Fruit fly (Drosophila melanogaster) whole organism, prepupa: ENCODE data around the gene CG4328.

ENCODE experiments used
- Blimp-1 ChIP-seq: fragments of 200-800 bp; sonication (Bioruptor generic); optimal IDR thresholded peaks from 3 replicates; lab custom pipeline; 2017; ENCODE audit warnings: missing biosample characterization, missing genetic modification characterization, mild to moderate bottlenecking, moderate library complexity, missing genetic modification reagents
- CG10631 ChIP-seq: fragments of 200-800 bp; sonication (Bioruptor generic); optimal IDR thresholded peaks from 2 replicates; lab custom pipeline; 2016; ENCODE audit warnings: missing biosample characterization, missing genetic modification characterization
- CG10669 ChIP-seq: fragments of 200-800 bp; sonication (Bioruptor generic); optimal IDR thresholded peaks from 3 replicates; lab custom pipeline; 2018; ENCODE audit warnings: missing biosample characterization, mild to moderate bottlenecking, missing genetic modification characterization, moderate library complexity
- CG11294 ChIP-seq: fragments of 200-800 bp; sonication (Bioruptor generic); IDR thresholded peaks from 2 replicates; pipeline ENCODE4 v1.3.6; 2022; ENCODE audit warnings: missing biosample characterization, missing genetic modification characterization
- CG11762 ChIP-seq: fragments of 200-800 bp; sonication (Bioruptor generic); optimal IDR thresholded peaks from 3 replicates; lab custom pipeline; 2016; ENCODE audit warnings: missing biosample characterization, missing genetic modification characterization; ENCODE audit not compliant: insufficient read depth
- CG1621 ChIP-seq: fragments of 200-800 bp; sonication (Bioruptor generic); optimal IDR thresholded peaks from 3 replicates; lab custom pipeline; 2018; ENCODE audit warnings: missing biosample characterization, mild to moderate bottlenecking, missing genetic modification characterization
- CG16779 ChIP-seq: fragments of 200-800 bp; sonication (Bioruptor generic); optimal IDR thresholded peaks from 3 replicates; lab custom pipeline; 2017; ENCODE audit warnings: missing biosample characterization, mild to moderate bottlenecking, missing genetic modification characterization
- CG3032 ChIP-seq: fragments of 200-800 bp; optimal IDR thresholded peaks from 2 replicates; lab custom pipeline; 2019; ENCODE audit warnings: missing biosample characterization, mild to moderate bottlenecking, missing genetic modification characterization, moderate library complexity
- CG31627 ChIP-seq: fragments of 200-800 bp; sonication (Bioruptor generic); optimal IDR thresholded peaks from 3 replicates; lab custom pipeline; 2016; ENCODE audit warnings: missing biosample characterization, missing genetic modification characterization
- CG32006 ChIP-seq: fragments of 200-800 bp; sonication (Bioruptor generic); optimal IDR thresholded peaks from 3 replicates; lab custom pipeline; 2017; ENCODE audit warnings: missing biosample characterization, mild to moderate bottlenecking, missing genetic modification characterization
- CG34406 ChIP-seq: fragments of 200-800 bp; sonication (Bioruptor generic); optimal IDR thresholded peaks from 3 replicates; lab custom pipeline; 2016; ENCODE audit warnings: missing biosample characterization, missing genetic modification characterization
- CG3919 ChIP-seq: fragments of 200-800 bp; sonication (Bioruptor generic); optimal IDR thresholded peaks from 3 replicates; lab custom pipeline; 2016; ENCODE audit warnings: missing biosample characterization, missing genetic modification characterization
- CG4318 ChIP-seq: fragments of 200-800 bp; sonication (Bioruptor generic); optimal IDR thresholded peaks from 3 replicates; lab custom pipeline; 2017; ENCODE audit warnings: missing biosample characterization, mild to moderate bottlenecking, missing genetic modification characterization
- CG6163 ChIP-seq: fragments of 200-800 bp; sonication (Bioruptor generic); IDR thresholded peaks from 3 replicates; pipeline ENCODE4 v1.3.6; 2022; ENCODE audit warnings: missing biosample characterization, missing genetic modification characterization
- CG6276 ChIP-seq: fragments of 200-800 bp; sonication (Bioruptor generic); optimal IDR thresholded peaks from 2 replicates; lab custom pipeline; 2017; ENCODE audit warnings: missing biosample characterization, mild to moderate bottlenecking, missing genetic modification characterization
- CG6792 ChIP-seq: fragments of 200-800 bp; sonication (Bioruptor generic); optimal IDR thresholded peaks from 3 replicates; lab custom pipeline; 2016; ENCODE audit warnings: missing biosample characterization, missing genetic modification characterization
- CG6854 ChIP-seq: fragments of 200-800 bp; sonication (Bioruptor generic); optimal IDR thresholded peaks from 2 replicates; lab custom pipeline; 2017; ENCODE audit warnings: missing biosample characterization, mild to moderate bottlenecking, missing genetic modification characterization
- CG7368 ChIP-seq: fragments of 200-800 bp; sonication (Bioruptor generic); optimal IDR thresholded peaks from 3 replicates; lab custom pipeline; 2016; ENCODE audit warnings: missing biosample characterization, missing genetic modification characterization
- CG8119 ChIP-seq: fragments of 200-800 bp; sonication (Bioruptor generic); IDR thresholded peaks from 3 replicates; pipeline ENCODE4 v1.3.6; 2022; ENCODE audit warnings: missing biosample characterization, missing genetic modification characterization
- CG8319 ChIP-seq: fragments of 200-800 bp; sonication (Bioruptor generic); optimal IDR thresholded peaks from 3 replicates; lab custom pipeline; 2016; ENCODE audit warnings: missing biosample characterization, missing genetic modification characterization
- CG8632 ChIP-seq: fragments of 200-800 bp; sonication (Bioruptor generic); optimal IDR thresholded peaks from 3 replicates; lab custom pipeline; 2016; ENCODE audit warnings: missing biosample characterization, missing genetic modification characterization
- CG9139 ChIP-seq: fragments of 200-800 bp; sonication (Bioruptor generic); optimal IDR thresholded peaks from 3 replicates; lab custom pipeline; 2017; ENCODE audit warnings: missing biosample characterization, mild to moderate bottlenecking, missing genetic modification characterization
- Eip75B ChIP-seq: fragments of 200-800 bp; sonication (Bioruptor generic); optimal IDR thresholded peaks from 3 replicates; lab custom pipeline; 2016; ENCODE audit warnings: missing biosample characterization, missing genetic modification characterization
- Eip78C ChIP-seq: fragments of 200-800 bp; sonication (Bioruptor generic); peaks from one replicate; lab custom pipeline; 2016; ENCODE audit warnings: missing biosample characterization, missing genetic modification characterization
- Ets21C ChIP-seq: fragments of 200-800 bp; sonication (Bioruptor generic); optimal IDR thresholded peaks from 3 replicates; lab custom pipeline; 2016; ENCODE audit warnings: missing biosample characterization, missing genetic modification characterization
- Gug ChIP-seq: fragments of 200-800 bp; sonication (Bioruptor generic); IDR thresholded peaks from 2 replicates; pipeline ENCODE4 v1.3.6; 2022; ENCODE audit warnings: missing biosample characterization, missing genetic modification characterization
- Hr38 ChIP-seq: sonication (Bioruptor generic); optimal IDR thresholded peaks from 2 replicates; lab custom pipeline; 2016; ENCODE audit warnings: missing biosample characterization, missing genetic modification characterization
- Hr4 ChIP-seq: fragments of 200-800 bp; sonication (Bioruptor generic); optimal IDR thresholded peaks from 3 replicates; lab custom pipeline; 2016; ENCODE audit warnings: missing biosample characterization, missing genetic modification characterization
- Lpt ChIP-seq: fragments of 200-800 bp; sonication (Bioruptor generic); optimal IDR thresholded peaks from 3 replicates; lab custom pipeline; 2016; ENCODE audit warnings: missing biosample characterization, missing genetic modification characterization
- Met ChIP-seq: fragments of 200-800 bp; sonication (Bioruptor generic); optimal IDR thresholded peaks from 3 replicates; lab custom pipeline; 2016; ENCODE audit warnings: missing biosample characterization, missing genetic modification characterization
- OdsH ChIP-seq: fragments of 200-800 bp; sonication (Bioruptor generic); optimal IDR thresholded peaks from 3 replicates; lab custom pipeline; 2016; ENCODE audit warnings: missing biosample characterization, missing genetic modification characterization
- Smox ChIP-seq: fragments of 200-800 bp; sonication (Bioruptor generic); optimal IDR thresholded peaks from 3 replicates; lab custom pipeline; 2016; ENCODE audit warnings: missing biosample characterization, missing genetic modification characterization
- Sox102F ChIP-seq: fragments of 200-800 bp; sonication (Bioruptor generic); optimal IDR thresholded peaks from 2 replicates; lab custom pipeline; 2016; ENCODE audit warnings: missing biosample characterization, mild to moderate bottlenecking, missing genetic modification characterization
- acj6 ChIP-seq: fragments of 200-800 bp; sonication (Bioruptor generic); optimal IDR thresholded peaks from 3 replicates; lab custom pipeline; 2016; ENCODE audit warnings: missing biosample characterization, missing genetic modification characterization
- dac ChIP-seq: fragments of 200-800 bp; sonication (Bioruptor generic); optimal IDR thresholded peaks from 2 replicates; lab custom pipeline; 2017; ENCODE audit warnings: missing biosample characterization, mild to moderate bottlenecking, missing genetic modification characterization
- dsx ChIP-seq: fragments of 200-800 bp; optimal IDR thresholded peaks from 3 replicates; lab custom pipeline; 2019; ENCODE audit warnings: missing biosample characterization, mild to moderate bottlenecking, missing genetic modification characterization, moderate library complexity; ENCODE audit not compliant: poor library complexity, severe bottlenecking
- eg ChIP-seq: fragments of 200-800 bp; sonication (Bioruptor generic); IDR thresholded peaks from 3 replicates; pipeline ENCODE4 v1.3.6; 2022; ENCODE audit warnings: missing biosample characterization, missing genetic modification characterization
- esn ChIP-seq: fragments of 200-800 bp; sonication (Bioruptor generic); optimal IDR thresholded peaks from 2 replicates; lab custom pipeline; 2016; ENCODE audit warnings: missing biosample characterization, mild to moderate bottlenecking, missing genetic modification characterization, moderate library complexity
- fd85E ChIP-seq: fragments of 200-800 bp; sonication (Bioruptor generic); optimal IDR thresholded peaks from 3 replicates; lab custom pipeline; 2016; ENCODE audit warnings: missing biosample characterization, missing genetic modification characterization
- fkh ChIP-seq: fragments of 200-800 bp; sonication (Bioruptor generic); optimal IDR thresholded peaks from 3 replicates; lab custom pipeline; 2017; ENCODE audit warnings: missing biosample characterization, mild to moderate bottlenecking, missing genetic modification characterization, moderate library complexity
- pdm3 ChIP-seq: fragments of 200-800 bp; sonication (Bioruptor generic); optimal IDR thresholded peaks from 3 replicates; lab custom pipeline; 2016; ENCODE audit warnings: missing biosample characterization, missing genetic modification characterization
- spab ChIP-seq: fragments of 200-800 bp; sonication (Bioruptor generic); optimal IDR thresholded peaks from 2 replicates; lab custom pipeline; 2017; ENCODE audit warnings: missing biosample characterization, mild to moderate bottlenecking, missing genetic modification characterization, missing genetic modification reagents
- ss ChIP-seq, 2 experiments: fragments of 200-800 bp; sonication (Bioruptor generic); optimal IDR thresholded peaks; 2 replicates in 1 of 2; 3 replicates in 1 of 2; lab custom pipeline; 2017 to 2018; ENCODE audit warnings: mild to moderate bottlenecking in 2 of 2, missing biosample characterization in 2 of 2, missing genetic modification characterization in 2 of 2, moderate library complexity in 1 of 2
- topi ChIP-seq: fragments of 200-800 bp; sonication (Bioruptor generic); optimal IDR thresholded peaks from 3 replicates; lab custom pipeline; 2016; ENCODE audit warnings: missing biosample characterization, missing genetic modification characterization
- vri ChIP-seq: fragments of 200-800 bp; sonication (Bioruptor generic); optimal IDR thresholded peaks from 3 replicates; lab custom pipeline; 2016; ENCODE audit warnings: missing biosample characterization, mild to moderate bottlenecking, missing genetic modification characterization

Gene CG4328

DNA sequence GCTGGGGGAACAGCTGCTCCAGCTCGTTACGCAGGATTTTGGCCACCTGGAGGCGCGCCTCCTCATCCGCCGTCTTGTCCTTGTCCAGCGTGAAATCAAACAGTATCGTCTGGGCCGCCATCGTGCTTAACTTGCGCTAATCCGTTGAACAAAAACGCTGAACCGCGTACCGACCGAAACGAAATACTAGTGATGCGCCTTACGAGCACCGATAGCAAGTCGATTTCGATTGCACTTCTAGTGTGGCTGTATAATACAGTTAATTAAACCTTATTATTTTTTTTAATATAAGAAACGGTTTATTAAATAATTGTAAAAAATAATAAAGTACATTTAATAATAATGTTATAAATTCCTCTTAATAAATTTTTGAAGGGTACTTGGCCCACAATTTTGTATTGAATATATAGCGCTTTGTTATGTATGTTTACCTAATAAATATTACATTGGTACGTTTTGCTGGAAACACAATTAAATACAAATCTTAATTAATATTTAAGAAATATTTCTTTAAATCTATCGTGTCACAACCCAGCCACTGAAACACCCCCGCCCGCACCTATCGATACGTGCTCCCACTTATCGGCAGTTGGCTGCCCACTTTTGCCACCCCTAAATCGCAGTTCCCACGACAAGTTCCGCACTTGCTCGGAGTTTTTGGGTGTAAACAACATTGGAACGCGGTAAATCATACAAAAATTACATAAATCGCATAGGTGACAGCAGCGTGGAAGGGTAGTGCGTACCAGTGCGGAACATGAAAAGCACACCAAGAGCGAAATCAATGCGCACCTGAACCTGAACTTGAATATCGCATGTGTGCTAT lies 18.7 kb downstream of the CG4328 start, which contains the start of the genes Sms and INPP5E (continued):
- no peak for TF ChIP-seq CG7368 (GFP tag; lab: Kevin White, UChicago)
- peak; percentile 52 for TF ChIP-seq OdsH (GFP tag; lab: Kevin White, UChicago)
- peak; percentile 32; the same call in 1 of the 3 replicates for TF ChIP-seq eg (GFP tag; lab: Robert Waterston, UW)
- TF ChIP-seq CG6163 (GFP tag; lab: Robert Waterston, UW), result peak; percentile 37; the same call in 1 of the 3 replicates
- TF ChIP-seq Lpt, result no peak
- peak; percentile 4 for TF ChIP-seq CG10669
- no peak for TF ChIP-seq spab
- peak; percentile 55 for TF ChIP-seq acj6 (GFP tag; lab: Kevin White, UChicago)
- peak; percentile 66 for TF ChIP-seq CG10631
- TF ChIP-seq CG4318 (GFP tag; lab: Kevin White, UChicago), result no peak

DNA sequence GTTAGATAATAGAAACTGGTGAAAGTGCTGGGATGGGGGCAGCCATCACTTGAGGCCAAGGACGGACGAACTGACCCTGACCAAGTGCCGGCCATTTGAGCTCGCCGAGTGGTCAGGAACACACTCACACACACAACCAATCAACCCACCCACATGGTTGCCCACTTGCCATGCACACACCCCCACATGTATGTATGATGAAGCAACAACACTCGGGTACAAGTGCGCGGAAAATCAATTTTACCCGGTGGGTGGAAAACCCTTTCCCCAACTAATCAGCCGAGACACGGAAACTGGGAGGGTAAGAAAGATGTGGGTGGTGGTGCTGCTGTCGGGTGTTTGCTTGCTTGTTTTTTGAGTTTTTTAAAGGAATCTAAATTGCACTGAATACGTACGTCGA lies 19.4 kb downstream of the CG4328 start:
- no peak for TF ChIP-seq CG4318 (GFP tag; lab: Kevin White, UChicago)
- TF ChIP-seq CG1621 (tag; lab: Kevin White, UChicago), result no peak
- no peak for TF ChIP-seq Blimp-1 (GFP tag; lab: Kevin White, UChicago)
- no peak for TF ChIP-seq CG34406
- no peak for TF ChIP-seq Gug (GFP tag; lab: Robert Waterston, UW)
- TF ChIP-seq CG9139 (GFP tag; lab: Kevin White, UChicago), result no peak
- TF ChIP-seq pdm3 (GFP tag; lab: Kevin White, UChicago), result no peak
- TF ChIP-seq esn (GFP tag; lab: Kevin White, UChicago), result no peak
- no peak for TF ChIP-seq Eip78C (GFP tag; lab: Kevin White, UChicago)
- TF ChIP-seq ss (GFP tag; optimal IDR thresholded peaks at IDR 0.05; lab: Kevin White, UChicago), result no peak
- TF ChIP-seq Sox102F (GFP tag; lab: Kevin White, UChicago), result no peak
- TF ChIP-seq CG8319 (GFP tag; lab: Kevin White, UChicago), result no peak

DNA sequence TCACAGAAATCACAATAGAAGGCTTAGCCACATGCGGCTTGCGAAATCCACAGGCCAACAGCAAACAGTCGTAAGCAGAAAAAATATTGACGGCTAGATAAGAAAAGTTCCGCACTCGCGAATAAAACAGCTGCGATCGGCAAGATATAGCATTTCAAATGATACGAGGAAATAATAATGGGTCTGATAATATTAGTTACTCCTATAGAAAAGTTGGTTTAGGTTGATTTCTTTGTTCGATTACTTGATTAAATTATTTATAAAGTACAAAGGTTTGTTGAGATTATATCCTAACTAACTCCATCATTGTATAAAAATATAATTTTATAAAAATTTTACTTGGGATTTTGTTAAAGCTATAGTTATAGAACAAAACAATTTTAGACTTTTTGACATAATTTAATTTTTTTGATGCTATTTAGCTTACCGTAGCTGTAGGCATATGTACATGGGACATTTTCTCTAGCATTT lies 20.3 kb downstream of the CG4328 start:
- TF ChIP-seq CG3919 (peak; percentile 30), Smox (peak; percentile 43), topi (no peak), CG34406 (peak; percentile 56), Hr4 (GFP tag; lab: Kevin White, UChicago) (peak; percentile 29), CG8632 (GFP tag; lab: Kevin White, UChicago) (peak; percentile 60), CG6854 (GFP tag; lab: Kevin White, UChicago) (no peak), dac (GFP tag; lab: Kevin White, UChicago) (no peak), CG11294 (GFP tag; lab: Robert Waterston, UW) (no peak), CG9139 (GFP tag; lab: Kevin White, UChicago) (no peak), CG31627 (GFP tag; lab: Kevin White, UChicago) (no peak), CG3032 (tag; lab: Kevin White, UChicago) (peak; percentile 23), Blimp-1 (GFP tag; lab: Kevin White, UChicago) (no peak), Met (GFP tag; lab: Kevin White, UChicago) (peak; percentile 22), CG8319 (GFP tag; lab: Kevin White, UChicago) (no peak), fkh (no peak), Hr38 (no peak), CG11762 (GFP tag; lab: Kevin White, UChicago) (no peak), ss (GFP tag; optimal IDR thresholded peaks at IDR 0.05; lab: Kevin White, UChicago) (no peak), CG8119 (peak; percentile 78), CG7368 (GFP tag; lab: Kevin White, UChicago) (peak; percentile 6), CG32006 (GFP tag; lab: Kevin White, UChicago) (peak; percentile 60), CG6276 (peak; percentile 46), CG10669 (peak; percentile 10), CG16779 (no peak), vri (GFP tag; lab: Kevin White, UChicago) (peak; percentile 14), Lpt (peak; percentile 20), Eip75B (GFP tag; lab: Kevin White, UChicago) (peak; percentile 9), CG6792 (GFP tag; lab: Kevin White, UChicago) (peak; percentile 23), fd85E (GFP tag; lab: Kevin White, UChicago) (no peak), Ets21C (GFP tag; lab: Kevin White, UChicago) (no peak), Sox102F (GFP tag; lab: Kevin White, UChicago) (no peak), dsx (no peak), Gug (GFP tag; lab: Robert Waterston, UW) (no peak)
